Worm (Caenorhabditis elegans) whole organism, L3 larva: ENCODE results near the gene C03B1.6.

ENCODE experiments used
- ZK546.5 ChIP-seq: sonication (generic microtip); optimal IDR thresholded peaks from 2 replicates; lab custom pipeline; 2017; ENCODE audit warnings: missing biosample characterization, missing genetic modification characterization
- ama-1 ChIP-seq: fragments of 150-350 bp; optimal IDR thresholded peaks from 2 replicates; lab custom pipeline; 2018
- ceh-16 ChIP-seq: sonication (generic microtip); optimal IDR thresholded peaks from 2 replicates; lab custom pipeline; 2017; ENCODE audit warnings: missing biosample characterization, missing genetic modification characterization
- ceh-28 ChIP-seq: fragments of 150-350 bp; optimal IDR thresholded peaks from 2 replicates; lab custom pipeline; 2014; ENCODE audit warnings: missing biosample characterization, missing genetic modification reagents, missing genetic modification characterization
- ceh-82 ChIP-seq: fragments of 150-350 bp; optimal IDR thresholded peaks from 2 replicates; lab custom pipeline; 2014; ENCODE audit warnings: missing biosample characterization, missing genetic modification characterization
- egl-5 ChIP-seq: fragments of 150-350 bp; optimal IDR thresholded peaks from 2 replicates; lab custom pipeline; 2017; ENCODE audit warnings: missing biosample characterization, missing genetic modification reagents, missing genetic modification characterization, inconsistent platforms
- elt-3 ChIP-seq, 3 experiments: fragments of 150-350 bp in 1 of 3; sonication (generic microtip) in 2 of 3; optimal IDR thresholded peaks; 2 replicates in 2 of 3; 4 replicates in 1 of 3; lab custom pipeline; 2014 to 2017; ENCODE audit warnings: missing biosample characterization in 3 of 3, missing genetic modification characterization in 3 of 3
- eor-1 ChIP-seq, 2 experiments: fragments of 150-350 bp; optimal IDR thresholded peaks; 2 replicates each; lab custom pipeline; 2014 to 2018; ENCODE audit warnings: missing biosample characterization in 2 of 2, missing genetic modification characterization in 2 of 2
- fkh-10 ChIP-seq: sonication (generic microtip); optimal IDR thresholded peaks from 2 replicates; lab custom pipeline; 2017; ENCODE audit warnings: missing biosample characterization, missing genetic modification reagents, missing genetic modification characterization
- fkh-2 ChIP-seq: fragments of 150-350 bp; optimal IDR thresholded peaks from 2 replicates; lab custom pipeline; 2014; ENCODE audit warnings: missing biosample characterization, missing genetic modification reagents, missing genetic modification characterization
- fos-1 ChIP-seq: fragments of 150-350 bp; optimal IDR thresholded peaks from 2 replicates; lab custom pipeline; 2014; ENCODE audit warnings: missing biosample characterization, missing genetic modification characterization
- jun-1 ChIP-seq: fragments of 150-350 bp; optimal IDR thresholded peaks from 2 replicates; lab custom pipeline; 2014; ENCODE audit warnings: missing biosample characterization, missing genetic modification reagents, missing genetic modification characterization
- lin-15B ChIP-seq: fragments of 150-350 bp; optimal IDR thresholded peaks from 2 replicates; lab custom pipeline; 2014; ENCODE audit warnings: missing biosample characterization, missing genetic modification characterization
- lin-39 ChIP-seq: fragments of 150-350 bp; optimal IDR thresholded peaks from 2 replicates; lab custom pipeline; 2018; ENCODE audit warnings: missing biosample characterization, missing genetic modification reagents, missing genetic modification characterization
- lsy-12 ChIP-seq: sonication (generic microtip); optimal IDR thresholded peaks from 2 replicates; lab custom pipeline; 2016; ENCODE audit warnings: mild to moderate bottlenecking, missing genetic modification characterization, missing compliant biosample characterization
- mdl-1 ChIP-seq: fragments of 150-350 bp; optimal IDR thresholded peaks from 2 replicates; lab custom pipeline; 2014; ENCODE audit warnings: missing biosample characterization, missing genetic modification characterization
- mml-1 ChIP-seq: fragments of 150-350 bp; sonication (generic microtip); optimal IDR thresholded peaks from 3 replicates; lab custom pipeline; 2014; ENCODE audit warnings: missing biosample characterization, missing genetic modification characterization
- nfya-1 ChIP-seq: sonication (generic microtip); optimal IDR thresholded peaks from 2 replicates; lab custom pipeline; 2017; ENCODE audit warnings: missing genetic modification characterization, mild to moderate bottlenecking, missing compliant biosample characterization, antibody characterized with exemption, moderate library complexity; ENCODE audit not compliant: insufficient read depth
- nhr-11 ChIP-seq: fragments of 150-350 bp; optimal IDR thresholded peaks from 2 replicates; lab custom pipeline; 2014; ENCODE audit warnings: missing biosample characterization, missing genetic modification characterization
- nhr-12 ChIP-seq: fragments of 150-350 bp; optimal IDR thresholded peaks from 2 replicates; lab custom pipeline; 2014; ENCODE audit warnings: missing biosample characterization, missing genetic modification characterization
- nhr-237 ChIP-seq: fragments of 150-350 bp; optimal IDR thresholded peaks from 2 replicates; lab custom pipeline; 2014; ENCODE audit warnings: missing biosample characterization, missing genetic modification characterization
- nhr-25 ChIP-seq: sonication (generic microtip); optimal IDR thresholded peaks from 2 replicates; lab custom pipeline; 2017; ENCODE audit warnings: missing biosample characterization, missing genetic modification characterization
- nhr-67 ChIP-seq: fragments of 150-350 bp; optimal IDR thresholded peaks from 2 replicates; lab custom pipeline; 2014; ENCODE audit warnings: missing biosample characterization, missing genetic modification characterization
- nhr-76 ChIP-seq: fragments of 150-350 bp; sonication (generic microtip); optimal IDR thresholded peaks from 5 replicates; lab custom pipeline; 2014; ENCODE audit warnings: missing biosample characterization, missing genetic modification characterization
- nhr-77 ChIP-seq: fragments of 150-350 bp; optimal IDR thresholded peaks from 2 replicates; lab custom pipeline; 2014; ENCODE audit warnings: missing biosample characterization, missing genetic modification characterization
- pqm-1 ChIP-seq: fragments of 150-350 bp; optimal IDR thresholded peaks from 2 replicates; lab custom pipeline; 2017; ENCODE audit warnings: missing biosample characterization, missing genetic modification characterization, inconsistent platforms
- skn-1 ChIP-seq: fragments of 150-350 bp; optimal IDR thresholded peaks from 2 replicates; lab custom pipeline; 2014; ENCODE audit warnings: missing biosample characterization, missing genetic modification characterization
- snpc-4 ChIP-seq: fragments of 150-350 bp; optimal IDR thresholded peaks from 2 replicates; lab custom pipeline; 2014; ENCODE audit warnings: missing biosample characterization, missing genetic modification characterization
- unc-39 ChIP-seq: sonication (generic microtip); optimal IDR thresholded peaks from 4 replicates; lab custom pipeline; 2017; ENCODE audit warnings: missing biosample characterization, missing genetic modification characterization
- unc-62 ChIP-seq: fragments of 150-350 bp; sonication (generic microtip); optimal IDR thresholded peaks from 4 replicates; lab custom pipeline; 2014; ENCODE audit warnings: missing biosample characterization, missing genetic modification reagents, missing genetic modification characterization
- ztf-11 ChIP-seq: fragments of 150-350 bp; optimal IDR thresholded peaks from 2 replicates; lab custom pipeline; 2014; ENCODE audit warnings: missing biosample characterization, missing genetic modification characterization
- ztf-4 ChIP-seq: fragments of 150-350 bp; optimal IDR thresholded peaks from 2 replicates; lab custom pipeline; 2014; ENCODE audit warnings: missing biosample characterization, missing genetic modification characterization

C03B1.6 gene

DNA sequence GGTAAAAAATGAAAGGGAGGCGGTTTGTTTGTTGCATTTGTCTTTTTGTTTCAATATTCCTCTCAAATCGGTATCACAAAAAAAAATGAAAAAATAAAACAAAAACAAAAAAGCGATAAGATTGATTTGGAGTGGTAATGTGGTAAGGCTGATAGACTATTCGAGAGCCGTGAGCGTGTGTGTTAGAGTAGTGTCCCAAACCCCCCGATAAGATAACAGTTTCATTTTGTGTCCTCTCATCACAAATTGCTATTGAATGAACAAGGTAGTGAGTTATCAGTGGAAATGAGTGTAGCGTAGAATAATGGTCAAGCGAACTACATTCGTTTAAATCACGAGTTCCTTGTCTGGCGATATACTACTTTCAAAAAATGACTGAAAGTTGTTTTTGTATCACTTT is 11.7 kb upstream of the C03B1.6 start (continued):
- TF ChIP-seq snpc-4 (tag; lab: Kevin White, UChicago) = no peak

DNA sequence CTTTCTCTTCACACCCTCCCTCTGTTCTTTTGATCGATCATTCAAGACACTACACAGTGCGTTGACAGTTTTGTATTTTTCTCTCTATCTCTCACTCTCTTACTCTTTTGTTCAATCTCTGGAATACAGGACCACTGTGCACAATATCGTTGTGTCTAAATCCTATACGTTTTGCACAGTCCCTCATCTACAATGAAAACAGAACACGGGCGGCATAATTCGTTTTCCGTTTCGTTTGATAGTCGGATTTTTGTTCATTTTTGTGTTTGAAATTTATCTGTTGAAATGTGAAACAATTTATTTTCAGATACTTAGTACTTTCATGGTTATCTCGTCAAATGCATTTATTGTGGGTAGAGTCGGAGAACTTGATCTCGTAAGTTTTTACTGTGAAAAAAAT is 8.6 kb upstream of the C03B1.6 start, which contains the start of gene C03B1.7:
Gene C03B1.7, plus strand, starts transcription at position 301 of the 400 bp plus-strand sequence.
- TF ChIP-seq egl-5 (tag; lab: Kevin White, UChicago) (no peak), elt-3 (tag; optimal IDR thresholded peaks at IDR 0.05; lab: Kevin White, UChicago) (no peak), ztf-4 (tag; lab: Kevin White, UChicago) (no peak), nhr-237 (tag; lab: Kevin White, UChicago) (no peak), ceh-82 (no peak), nhr-77 (tag; lab: Kevin White, UChicago) (no peak), ceh-16 (no peak), jun-1 (tag; lab: Kevin White, UChicago) (no peak), lin-39 (no peak), unc-62 (no peak), lin-15B (no peak), nhr-67 (tag; lab: Kevin White, UChicago) (no peak), skn-1 (no peak), fos-1 (tag; lab: Kevin White, UChicago) (no peak), nhr-25 (tag; lab: Kevin White, UChicago) (no peak), eor-1 (tag; optimal IDR thresholded peaks at IDR 0.05; lab: Kevin White, UChicago) (no peak), ztf-11 (tag; lab: Kevin White, UChicago) (no peak), lsy-12 (no peak)

DNA sequence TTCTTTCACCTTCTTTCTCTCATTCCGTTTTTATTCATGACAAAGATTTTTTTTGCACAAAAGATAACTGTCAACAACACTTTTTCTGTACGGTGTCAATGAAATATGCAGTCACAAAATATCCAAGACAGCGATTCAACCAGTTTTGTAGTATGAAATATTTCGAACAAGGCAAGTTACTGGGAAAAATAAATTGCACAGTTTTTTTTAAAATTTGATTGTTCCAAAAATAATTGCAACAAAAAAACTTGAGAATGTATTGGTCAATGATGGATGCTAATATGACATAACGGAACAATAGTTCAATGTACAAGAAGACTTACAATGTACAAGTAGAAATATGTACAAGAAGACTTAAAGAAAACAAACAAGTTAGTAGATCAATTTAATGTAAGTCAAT is 4.3 kb upstream of the C03B1.6 start:
- TF ChIP-seq ama-1 (lab: Kevin White, UChicago) (no peak), fkh-2 (tag; lab: Kevin White, UChicago) (no peak), mdl-1 (tag; lab: Kevin White, UChicago) (no peak), jun-1 (tag; lab: Kevin White, UChicago) (no peak)

DNA sequence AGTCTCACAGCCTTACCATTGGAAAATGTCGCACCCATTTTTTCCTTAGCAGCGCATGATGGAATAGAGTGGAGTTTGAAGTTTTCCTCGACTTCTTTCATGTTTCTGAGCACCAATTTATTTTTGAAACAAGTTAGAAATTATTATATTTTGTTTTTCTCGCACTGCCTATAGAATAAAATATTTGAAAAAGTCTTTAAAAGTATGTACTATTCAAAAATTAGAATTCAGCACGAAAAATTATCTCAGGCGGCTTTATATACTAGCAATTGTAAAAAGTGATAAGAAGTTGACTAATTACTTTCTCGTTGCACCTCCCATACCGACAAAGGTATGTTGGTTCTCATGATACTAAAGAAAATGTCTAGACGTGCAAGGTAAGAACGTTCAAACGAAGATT is 3.1 kb upstream of the C03B1.6 start, which contains the start of gene C03B1.9:
Gene C03B1.9, minus strand, starts transcription at position 101 of the 400 bp plus-strand sequence.
- no peak for TF ChIP-seq nhr-237 (tag; lab: Kevin White, UChicago)
- no peak for TF ChIP-seq nhr-76 (tag; lab: Kevin White, UChicago)
- TF ChIP-seq ceh-28 = no peak
- no peak for TF ChIP-seq fkh-2 (tag; lab: Kevin White, UChicago)
- TF ChIP-seq nhr-25 (tag; lab: Kevin White, UChicago) = no peak
- no peak for TF ChIP-seq fkh-10
- TF ChIP-seq ztf-4 (tag; lab: Kevin White, UChicago) = no peak
- no peak for TF ChIP-seq nhr-12 (tag; lab: Kevin White, UChicago)

DNA sequence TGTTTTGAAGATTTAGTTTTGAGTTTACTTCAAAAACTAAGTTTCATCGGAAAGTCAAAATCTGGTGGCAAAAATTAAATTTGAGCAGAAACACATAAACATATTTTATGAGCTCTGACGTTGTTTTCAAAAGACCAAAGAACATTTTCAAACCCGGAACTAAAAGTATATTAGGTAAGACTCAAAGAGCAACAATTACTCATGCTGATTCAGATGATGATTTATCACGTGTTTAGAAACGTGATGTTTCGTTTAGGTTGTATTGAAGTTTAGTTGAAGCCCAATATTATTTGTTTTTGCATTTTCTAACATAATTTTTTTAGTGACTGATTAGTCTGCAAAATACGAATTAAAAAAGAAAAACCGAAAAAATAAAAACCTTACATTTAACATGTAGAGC is 3.6 kb downstream of the C03B1.6 start:
- TF ChIP-seq pqm-1 (tag; lab: Kevin White, UChicago) (peak; percentile 45), fos-1 (tag; lab: Kevin White, UChicago) (no peak)
- TF ChIP-seq, all 47 proteins: peak for 1

DNA sequence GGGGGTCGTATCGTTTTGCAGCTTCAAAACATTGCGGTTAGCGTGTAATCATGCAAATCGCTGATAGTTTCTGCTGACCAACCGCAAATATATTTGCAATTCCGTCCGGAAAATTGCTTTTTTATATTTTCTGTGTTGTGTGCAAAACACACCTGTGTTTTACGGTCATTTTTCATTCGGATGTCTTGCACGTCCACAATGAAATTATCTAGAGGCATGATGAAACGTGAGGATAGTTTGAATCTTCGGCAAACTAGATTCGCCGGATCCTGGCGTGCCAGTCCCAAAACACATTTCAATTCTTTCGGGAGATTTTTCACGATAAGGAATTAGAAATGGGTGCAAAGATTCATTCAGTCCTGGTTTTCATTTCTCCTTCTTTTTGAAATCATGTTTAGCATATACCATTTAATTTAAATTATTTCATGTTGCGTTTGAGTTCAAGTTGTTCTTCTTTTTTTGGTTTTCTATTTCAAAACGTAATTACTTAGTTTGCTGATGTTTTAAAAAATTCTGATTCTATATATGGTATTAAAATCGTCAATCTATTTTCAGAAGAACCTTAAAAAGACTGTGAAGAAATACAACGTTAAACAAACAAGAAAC is 5.0 kb downstream of the C03B1.6 start, which contains the start of gene C03B1.5:
Gene C03B1.5, plus strand, starts transcription at position 556 of the 606 bp plus-strand sequence.
- TF ChIP-seq nhr-76 (tag; lab: Kevin White, UChicago) (no peak), snpc-4 (tag; lab: Kevin White, UChicago) (no peak), elt-3 (tag; optimal IDR thresholded peaks at IDR 0.05; lab: Kevin White, UChicago) (no peak), eor-1 (tag; optimal IDR thresholded peaks at IDR 0.05; lab: Kevin White, UChicago) (no peak), nhr-11 (tag; lab: Kevin White, UChicago) (no peak), mml-1 (tag; lab: Kevin White, UChicago) (no peak)

DNA sequence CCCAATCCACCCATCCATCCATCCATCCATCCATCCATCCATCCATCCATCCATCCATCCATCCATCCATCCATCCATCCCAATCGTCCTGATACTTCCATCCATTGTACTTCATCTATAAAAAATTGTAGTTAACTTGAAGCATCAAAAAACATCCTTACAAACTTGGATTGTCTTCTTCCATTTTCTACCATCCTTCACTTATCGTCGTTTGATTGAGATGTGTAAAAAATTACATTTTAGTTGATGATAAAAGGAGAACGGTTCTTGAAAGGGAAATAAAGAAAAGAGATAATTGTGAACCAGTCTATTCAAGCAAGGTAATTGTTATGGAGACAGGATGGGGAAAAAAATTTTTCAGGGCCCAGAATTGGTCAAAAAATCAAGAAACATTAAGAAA is 7.7 kb downstream of the C03B1.6 start, which contains the start of gene C03B1.10:
Gene C03B1.10, minus strand, starts transcription at position 101 of the 400 bp plus-strand sequence.
- TF ChIP-seq nfya-1 (tag; lab: Kevin White, UChicago) (no peak), ama-1 (lab: Kevin White, UChicago) (no peak), ceh-28 (no peak), snpc-4 (tag; lab: Kevin White, UChicago) (no peak), eor-1 (tag; optimal IDR thresholded peaks at IDR 0.05; lab: Kevin White, UChicago) (no peak), unc-39 (tag; lab: Kevin White, UChicago) (no peak), ZK546.5 (no peak)
